Worm (Caenorhabditis elegans) whole organism, L3 larva: ENCODE results near the gene srw-62.

ENCODE experiments used
- ZK546.5 ChIP-seq: sonication (generic microtip); optimal IDR thresholded peaks from 2 replicates; lab custom pipeline; 2017; ENCODE audit warnings: missing biosample characterization, missing genetic modification characterization
- ama-1 ChIP-seq: fragments of 150-350 bp; optimal IDR thresholded peaks from 2 replicates; lab custom pipeline; 2018
- elt-2 ChIP-seq: sonication (generic microtip); optimal IDR thresholded peaks from 2 replicates; lab custom pipeline; 2016; ENCODE audit warnings: missing genetic modification reagents, mild to moderate bottlenecking, missing genetic modification characterization, missing compliant biosample characterization
- elt-3 ChIP-seq, 3 experiments: fragments of 150-350 bp in 1 of 3; sonication (generic microtip) in 2 of 3; optimal IDR thresholded peaks; 2 replicates in 2 of 3; 4 replicates in 1 of 3; lab custom pipeline; 2014 to 2017; ENCODE audit warnings: missing biosample characterization in 3 of 3, missing genetic modification characterization in 3 of 3
- fkh-10 ChIP-seq: sonication (generic microtip); optimal IDR thresholded peaks from 2 replicates; lab custom pipeline; 2017; ENCODE audit warnings: missing biosample characterization, missing genetic modification reagents, missing genetic modification characterization
- fos-1 ChIP-seq: fragments of 150-350 bp; optimal IDR thresholded peaks from 2 replicates; lab custom pipeline; 2014; ENCODE audit warnings: missing biosample characterization, missing genetic modification characterization
- mdl-1 ChIP-seq: fragments of 150-350 bp; optimal IDR thresholded peaks from 2 replicates; lab custom pipeline; 2014; ENCODE audit warnings: missing biosample characterization, missing genetic modification characterization
- unc-62 ChIP-seq: fragments of 150-350 bp; sonication (generic microtip); optimal IDR thresholded peaks from 4 replicates; lab custom pipeline; 2014; ENCODE audit warnings: missing biosample characterization, missing genetic modification reagents, missing genetic modification characterization

ce11 chrII:7836613-7837226, 11.5 kb downstream of the srw-62 start:
- TF ChIP-seq fos-1 (tag; lab: Kevin White, UChicago) (no peak), ZK546.5 (no peak), mdl-1 (tag; lab: Kevin White, UChicago) (no peak), unc-62 (GFP tag; lab: Kevin White, UChicago) (peak; percentile 47), elt-3 (tag; optimal IDR thresholded peaks at IDR 0.05; lab: Kevin White, UChicago) (no peak), elt-2 (tag; lab: Kevin White, UChicago) (no peak), fkh-10 (GFP tag; lab: Kevin White, UChicago) (no peak), ama-1 (lab: Kevin White, UChicago) (no peak)
